Fruit fly (Drosophila melanogaster) whole organism, wandering third instar larva: ENCODE results near the gene CAH2.

Experiments used
- CG32264 ChIP-seq: fragments of 200-800 bp; sonication (Bioruptor generic); optimal IDR thresholded peaks from 2 replicates; lab custom pipeline; 2016; ENCODE audit warnings: missing biosample characterization, missing genetic modification characterization
- Hnf4 ChIP-seq: fragments of 200-800 bp; sonication (Bioruptor generic); optimal IDR thresholded peaks from 2 replicates; lab custom pipeline; 2016; ENCODE audit warnings: missing biosample characterization, mild to moderate bottlenecking, missing genetic modification characterization
- Hr83 ChIP-seq: fragments of 200-300 bp; sonication (Bioruptor generic); optimal IDR thresholded peaks from 2 replicates; lab custom pipeline; 2016; ENCODE audit warnings: missing biosample characterization, mild to moderate bottlenecking, missing genetic modification characterization, moderate library complexity; ENCODE audit not compliant: poor library complexity, severe bottlenecking
- Myc ChIP-seq: fragments of >200 bp; optimal IDR thresholded peaks from 2 replicates; lab custom pipeline; 2017
- OdsH ChIP-seq: fragments of 200-800 bp; sonication (Bioruptor generic); optimal IDR thresholded peaks from 2 replicates; lab custom pipeline; 2016; ENCODE audit warnings: missing biosample characterization, mild to moderate bottlenecking, missing genetic modification characterization
- Sp1 ChIP-seq: fragments of 200-800 bp; sonication (Bioruptor generic); optimal IDR thresholded peaks from 3 replicates; lab custom pipeline; 2019; ENCODE audit warnings: missing biosample characterization, mild to moderate bottlenecking, missing genetic modification characterization, moderate library complexity
- Vsx2 ChIP-seq: fragments of 200-300, 225-300 bp; sonication (Bioruptor generic); optimal IDR thresholded peaks from 2 replicates; lab custom pipeline; 2018; ENCODE audit warnings: missing biosample characterization, missing genetic modification characterization; ENCODE audit not compliant: partially characterized antibody
- brk ChIP-seq: fragments of 200-800 bp; sonication (Bioruptor generic); optimal IDR thresholded peaks from 2 replicates; lab custom pipeline; 2016; ENCODE audit warnings: missing biosample characterization, mild to moderate bottlenecking, missing genetic modification characterization
- h ChIP-seq: fragments of 200-800 bp; sonication (Bioruptor generic); optimal IDR thresholded peaks from 3 replicates; lab custom pipeline; 2016; ENCODE audit warnings: missing biosample characterization, mild to moderate bottlenecking, missing genetic modification characterization
- lola ChIP-seq: fragments of >200 bp; optimal IDR thresholded peaks from 2 replicates; lab custom pipeline; 2017; ENCODE audit warnings: missing biosample characterization, missing genetic modification characterization
- pan ChIP-seq: fragments of >200 bp; optimal IDR thresholded peaks from 2 replicates; lab custom pipeline; 2017
- psq ChIP-seq: fragments of 200-800 bp; sonication (Bioruptor generic); optimal IDR thresholded peaks from 3 replicates; lab custom pipeline; 2017; ENCODE audit warnings: missing biosample characterization, mild to moderate bottlenecking, missing genetic modification characterization, moderate library complexity
- tai ChIP-seq: sonication (Bioruptor generic); optimal IDR thresholded peaks from 2 replicates; lab custom pipeline; 2016; ENCODE audit warnings: missing biosample characterization, missing genetic modification characterization
- usp ChIP-seq: fragments of >200 bp; optimal IDR thresholded peaks from 2 replicates; lab custom pipeline; 2017; ENCODE audit warnings: missing biosample characterization, missing genetic modification characterization

DNA sequence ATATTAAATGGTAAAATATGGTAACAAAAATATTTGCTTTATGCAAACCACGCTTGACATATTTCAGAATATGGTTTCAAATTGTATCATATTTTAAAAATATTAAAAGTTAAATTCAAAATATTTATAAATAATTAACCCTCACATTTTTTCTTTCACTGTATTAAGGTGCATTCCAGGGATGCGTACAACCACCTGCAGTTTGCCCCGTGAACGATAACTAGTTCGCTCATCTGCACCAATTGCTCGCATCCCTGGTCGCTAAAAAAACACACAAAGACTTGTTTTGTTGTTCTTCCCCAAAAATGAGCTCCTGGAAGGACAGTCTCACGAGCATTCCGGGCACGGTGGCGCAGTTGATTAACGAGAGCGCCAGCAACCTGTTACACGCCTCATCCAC is 45.5 kb upstream of the CAH2 start, which contains the start of gene DEF8:
- no peak for TF ChIP-seq CG32264 (GFP tag; lab: Kevin White, UChicago)
- peak; percentile 72 for TF ChIP-seq psq (GFP tag; lab: Kevin White, UChicago)
- TF ChIP-seq pan = no peak
- TF ChIP-seq Myc (lab: Kevin White, UChicago) = no peak
- peak; percentile 58 for TF ChIP-seq h (GFP tag; lab: Kevin White, UChicago)
- peak; percentile 78 for TF ChIP-seq OdsH
- peak; percentile 30 for TF ChIP-seq Hnf4
- no peak for TF ChIP-seq usp (GFP tag; lab: Kevin White, UChicago)
- TF ChIP-seq Vsx2 (GFP tag; lab: Kevin White, UChicago) = no peak
- TF ChIP-seq lola (GFP tag; lab: Kevin White, UChicago) = no peak
- TF ChIP-seq brk (GFP tag; lab: Kevin White, UChicago) = peak; percentile 24
- TF ChIP-seq Sp1 = peak; percentile 85
- peak; percentile 78 for TF ChIP-seq Hr83 (GFP tag; lab: Kevin White, UChicago)
- no peak for TF ChIP-seq tai
